Worm (Caenorhabditis elegans) whole organism, L4 larva: Measurements from ENCODE around the gene srlf-32.
A peak's percentile ranks its signal among the peaks of the same experiment; 100 is the strongest.

Experiments used
- fkh-10 ChIP-seq: fragments of 150-350 bp; optimal IDR thresholded peaks from 2 replicates; lab custom pipeline; 2014; ENCODE audit warnings: missing biosample characterization, missing genetic modification reagents, missing genetic modification characterization
- hlh-30 ChIP-seq: sonication (generic microtip); optimal IDR thresholded peaks from 2 replicates; lab custom pipeline; 2017; ENCODE audit warnings: antibody characterized with exemption, mild to moderate bottlenecking, missing genetic modification characterization, missing compliant biosample characterization; ENCODE audit not compliant: insufficient read depth
- nhr-41 ChIP-seq: fragments of 200-800 bp; sonication (Bioruptor generic); IDR thresholded peaks from 2 replicates; pipeline ENCODE4 v1.3.6; 2022; ENCODE audit warnings: missing genetic modification reagents, missing genetic modification characterization, missing compliant biosample characterization

- TF ChIP-seq fkh-10 (GFP tag; lab: Kevin White, UChicago) (no peak), nhr-41 (GFP tag; lab: Robert Waterston, UW) (no peak), hlh-30 (tag; lab: Kevin White, UChicago) (peak; percentile 24)
These were observed 26.9 kb downstream of the srlf-32 start, which contains the start of gene gdh-1 for ce11 chrIV:11952612-11953299.
